Worm (Caenorhabditis elegans) whole organism, late embryonic: ENCODE data around the gene hpo-18.

Source experiments
- ama-1 ChIP-seq: fragments of 150-350 bp; optimal IDR thresholded peaks from 2 replicates; lab custom pipeline; 2014
- ceh-18 ChIP-seq: sonication (generic microtip); optimal IDR thresholded peaks from 2 replicates; lab custom pipeline; 2016; ENCODE audit warnings: missing genetic modification characterization, missing compliant biosample characterization
- ceh-45 ChIP-seq: fragments of 200-800 bp; sonication (Bioruptor generic); IDR thresholded peaks from 2 replicates; pipeline ENCODE4 v1.3.6; 2022; ENCODE audit warnings: missing genetic modification reagents, missing genetic modification characterization, missing compliant biosample characterization
- pha-4 ChIP-seq: fragments of 150-350 bp; optimal IDR thresholded peaks from 2 replicates; lab custom pipeline; 2018; ENCODE audit warnings: missing biosample characterization, missing genetic modification reagents, missing genetic modification characterization
- pqm-1 ChIP-seq: sonication (generic microtip); optimal IDR thresholded peaks from 2 replicates; lab custom pipeline; 2016; ENCODE audit warnings: missing genetic modification characterization, missing compliant biosample characterization

- TF ChIP-seq pha-4 (no peak), ceh-45 (no peak), pqm-1 (no peak), ceh-18 (tag; lab: Kevin White, UChicago) (no peak), ama-1 (lab: Kevin White, UChicago) (no peak)
Observed at ce11 chrV:4373656-4374055, 27.4 kb upstream of the hpo-18 start.
